Worm (Caenorhabditis elegans) whole organism, dauer: ENCODE data around the gene C46H3.1.

Source experiments
- unc-62 ChIP-seq: sonication (generic microtip); optimal IDR thresholded peaks from 2 replicates; lab custom pipeline; 2017; ENCODE audit warnings: missing biosample characterization, missing genetic modification reagents, missing genetic modification characterization

C46H3.1 gene

DNA sequence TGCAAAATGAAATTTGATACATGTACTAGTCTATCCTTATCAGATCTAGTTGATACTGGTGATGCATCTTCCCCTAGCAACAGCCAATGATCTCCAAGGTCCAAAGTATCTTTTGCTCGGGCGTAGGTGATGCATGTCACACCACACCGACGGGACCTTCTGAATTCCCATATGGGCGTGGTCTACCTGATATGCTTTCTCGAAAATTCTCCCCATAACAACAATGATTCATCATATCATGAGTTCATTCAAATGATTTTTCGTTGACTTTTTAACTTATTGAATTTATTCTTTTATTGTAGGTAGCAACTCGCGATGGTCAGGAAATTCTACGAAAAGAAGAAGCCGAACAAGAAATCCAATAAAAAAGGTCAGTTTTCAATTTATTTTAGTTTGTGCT, at the start of gene C46H3.1:
TSS of gene C46H3.1 (plus strand) at position 301 of the 400 bp plus-strand sequence.
- no peak for TF ChIP-seq unc-62 (GFP tag; lab: Kevin White, UChicago)

- TF ChIP-seq unc-62 (GFP tag; lab: Kevin White, UChicago) = no peak
Observed at ce11 chrX:1162019-1162418, 47.2 kb upstream of the C46H3.1 start, which contains the start of gene tmc-1. TSS of gene tmc-1 (plus strand) at chrX:1162207.

ce11 chrX:1167234-1167633, 42.0 kb upstream of the C46H3.1 start:
- TF ChIP-seq unc-62 (GFP tag; lab: Kevin White, UChicago) = no peak

DNA sequence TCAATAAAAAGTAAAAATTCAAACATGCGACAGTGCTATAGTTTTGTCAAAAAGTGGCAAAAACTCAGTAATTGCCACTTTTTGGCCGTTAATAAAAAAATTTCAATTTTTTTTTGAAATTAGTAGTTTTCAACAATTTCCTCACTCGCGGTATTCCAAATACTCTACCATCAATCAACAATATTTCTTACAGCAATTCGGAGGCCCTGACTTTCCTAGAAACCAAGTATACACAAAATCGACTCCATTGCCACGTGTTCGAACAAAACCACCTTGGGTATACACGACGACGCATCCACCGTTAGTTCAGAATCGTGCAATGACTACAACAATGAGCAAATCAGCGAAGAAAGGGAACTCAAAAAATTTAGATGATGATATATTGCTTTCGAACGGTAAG, 37.6 kb upstream of the C46H3.1 start:
- TF ChIP-seq unc-62 (GFP tag; lab: Kevin White, UChicago) = no peak

DNA sequence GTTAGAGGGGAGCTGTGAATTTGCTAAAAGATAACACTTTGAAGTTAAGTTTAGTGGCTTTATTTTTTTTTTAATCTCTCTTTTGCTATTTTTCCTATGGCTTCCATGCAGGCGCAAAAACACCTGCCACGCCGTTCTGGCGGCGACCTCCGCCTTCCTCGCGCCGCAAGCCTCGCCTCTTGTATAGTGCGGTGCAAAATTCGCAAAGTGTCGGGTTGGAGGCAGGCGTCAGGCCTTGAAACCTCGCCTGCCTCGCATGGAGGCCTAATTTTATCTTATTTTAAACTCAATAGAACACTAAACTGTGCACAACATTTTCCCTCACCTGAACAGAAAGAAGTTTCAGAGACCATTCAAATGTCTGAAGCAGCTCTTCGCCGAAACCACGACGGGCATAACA, 37.2 kb upstream of the C46H3.1 start:
- TF ChIP-seq unc-62 (GFP tag; lab: Kevin White, UChicago) = no peak

- no peak for TF ChIP-seq unc-62 (GFP tag; lab: Kevin White, UChicago)
Observed at ce11 chrX:1179984-1180383, 29.2 kb upstream of the C46H3.1 start, which contains the start of gene hot-8. TSS of gene hot-8 (plus strand) at chrX:1180284.

ce11 chrX:1181271-1181958, 27.8 kb upstream of the C46H3.1 start:
- TF ChIP-seq unc-62 (GFP tag; lab: Kevin White, UChicago) = no peak

DNA sequence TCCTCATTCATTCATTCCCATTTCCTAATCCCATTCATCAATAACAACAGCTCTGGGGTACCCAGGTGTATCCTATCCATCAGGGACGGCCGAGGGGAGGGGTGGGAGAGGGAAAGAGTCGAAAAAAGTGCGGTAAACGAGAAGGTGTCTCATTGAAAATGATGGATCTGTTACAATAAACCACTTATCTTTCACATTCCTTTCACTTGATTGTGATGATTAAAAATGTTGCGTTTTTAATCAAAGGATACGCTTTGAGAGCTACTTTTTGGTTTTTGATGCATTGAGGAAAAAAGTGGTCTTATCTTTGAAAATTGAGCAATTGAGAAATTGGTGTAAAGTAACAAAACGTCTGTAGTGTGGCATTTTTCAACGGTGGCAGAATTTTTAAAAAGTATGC, 25.9 kb upstream of the C46H3.1 start:
- TF ChIP-seq unc-62 (GFP tag; lab: Kevin White, UChicago) = no peak

- no peak for TF ChIP-seq unc-62 (GFP tag; lab: Kevin White, UChicago)
Observed at ce11 chrX:1183985-1184384, 25.2 kb upstream of the C46H3.1 start.

- TF ChIP-seq unc-62 (GFP tag; lab: Kevin White, UChicago) = no peak
Observed at ce11 chrX:1185474-1185873, 23.7 kb upstream of the C46H3.1 start.

DNA sequence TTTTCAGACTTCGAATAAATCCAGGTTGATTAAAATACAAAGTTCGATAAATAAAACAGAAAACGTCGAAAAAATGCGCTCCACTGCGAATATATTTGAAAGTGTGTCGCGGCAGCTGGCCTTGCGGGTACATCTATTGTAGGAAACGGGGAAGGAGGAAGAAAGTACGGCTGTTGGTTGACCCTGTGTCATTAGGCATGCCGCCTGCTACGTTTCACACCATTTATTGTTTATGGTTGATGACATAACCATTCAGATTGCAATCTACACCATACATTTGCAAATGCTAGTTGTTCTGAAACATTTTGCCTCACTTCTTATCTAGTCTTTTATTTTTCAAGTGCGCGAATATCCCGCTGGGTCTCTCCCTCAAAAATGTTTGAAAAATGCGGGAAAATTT, 17.6 kb upstream of the C46H3.1 start, which contains the start of gene T13G4.4:
TSS of gene T13G4.4 (minus strand) at position 97 of the 400 bp plus-strand sequence.
- TF ChIP-seq unc-62 (GFP tag; lab: Kevin White, UChicago) = no peak

DNA sequence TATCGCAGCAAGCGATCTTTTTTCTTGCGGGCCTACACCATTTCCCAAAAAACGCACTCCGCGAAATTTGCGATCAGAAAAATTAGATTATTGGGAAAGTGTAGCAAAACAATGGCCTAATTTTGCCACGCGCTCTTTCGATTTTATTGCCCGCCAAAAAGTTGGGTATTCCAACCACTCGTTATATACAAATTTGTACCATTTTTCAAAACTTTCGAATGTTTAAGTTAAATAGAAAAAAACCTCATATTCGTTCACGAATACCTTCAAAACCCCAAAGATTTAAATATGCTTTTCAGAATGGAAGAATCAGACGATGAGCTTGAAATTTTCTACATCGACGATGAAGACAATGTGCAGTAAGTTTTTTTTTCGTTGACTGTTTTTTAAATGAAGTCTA, 16.3 kb upstream of the C46H3.1 start, which contains the start of gene T13G4.1:
TSS of gene T13G4.1 (plus strand) at position 301 of the 400 bp plus-strand sequence.
- no peak for TF ChIP-seq unc-62 (GFP tag; lab: Kevin White, UChicago)

DNA sequence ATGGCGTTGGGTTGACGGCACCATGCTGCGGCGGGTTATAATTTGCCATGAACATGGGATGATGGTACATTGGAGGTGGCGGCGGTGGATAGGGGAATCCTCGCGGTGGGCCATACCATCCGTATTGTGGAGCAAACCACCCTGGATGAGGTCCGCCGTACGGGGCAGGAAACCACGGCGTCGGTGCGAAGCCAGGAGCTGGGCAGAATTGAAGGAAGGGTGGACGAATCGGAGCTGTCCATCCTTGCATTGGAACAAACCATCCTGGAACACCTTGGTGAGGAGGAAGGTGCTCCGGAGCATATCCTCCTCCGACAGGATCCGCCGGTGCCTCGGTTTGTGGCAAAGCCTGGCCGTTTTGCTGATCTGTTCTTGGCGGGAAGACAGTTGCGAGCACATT, 6.6 kb upstream of the C46H3.1 start:
- no peak for TF ChIP-seq unc-62 (GFP tag; lab: Kevin White, UChicago)

DNA sequence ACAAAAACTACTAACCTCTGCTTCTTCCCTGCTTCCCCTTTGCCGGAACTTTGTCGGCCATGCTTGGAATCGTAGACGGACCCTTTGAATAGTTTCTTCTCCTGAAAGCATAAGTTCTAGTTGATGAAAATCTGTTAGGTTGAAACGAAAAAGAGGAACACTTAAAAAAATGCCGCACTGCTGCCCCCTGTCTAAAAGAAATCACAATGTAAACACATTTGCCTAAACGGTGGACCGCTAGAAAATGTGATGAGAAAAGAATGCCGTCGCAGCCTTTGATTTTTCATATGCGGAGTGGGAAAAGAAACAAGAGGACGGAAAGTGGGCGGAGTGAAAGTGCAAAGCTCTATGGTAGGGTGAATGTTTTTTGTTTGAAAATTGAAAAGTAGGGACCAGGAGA, 3.2 kb upstream of the C46H3.1 start, which contains the start of gene T13G4.7:
TSS of gene T13G4.7 (minus strand) at position 101 of the 400 bp plus-strand sequence.
- no peak for TF ChIP-seq unc-62 (GFP tag; lab: Kevin White, UChicago)

DNA sequence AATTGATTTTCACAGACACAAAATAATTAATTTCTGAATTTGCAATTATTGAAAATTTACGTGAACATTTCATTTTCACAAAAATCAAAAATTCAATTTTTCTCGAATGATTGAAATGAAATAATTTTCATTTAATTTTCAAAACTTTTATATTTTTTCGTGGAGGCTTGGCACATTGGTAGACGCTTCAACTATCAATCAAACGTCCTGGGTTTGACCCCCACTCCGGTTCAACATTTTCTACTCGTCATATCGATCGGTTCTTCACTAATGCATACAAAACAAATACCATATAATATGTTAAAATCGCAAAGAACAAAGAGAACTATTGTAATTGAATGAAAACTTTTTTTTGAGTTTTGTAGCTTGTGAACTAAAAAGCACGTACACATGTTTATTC, 1.3 kb upstream of the C46H3.1 start:
- TF ChIP-seq unc-62 (GFP tag; lab: Kevin White, UChicago) = no peak

- no peak for TF ChIP-seq unc-62 (GFP tag; lab: Kevin White, UChicago)
Observed at ce11 chrX:1213136-1213535, 3.9 kb downstream of the C46H3.1 start.

ce11 chrX:1216833-1217232, 7.6 kb downstream of the C46H3.1 start:
- TF ChIP-seq unc-62 (GFP tag; lab: Kevin White, UChicago) = no peak
